Fruit fly (Drosophila melanogaster) whole organism, embryonic: ENCODE measurements around the gene PIG-S.

Source experiments
- Atf6 ChIP-seq: fragments of 200-800 bp; sonication (Bioruptor generic); IDR thresholded peaks from 2 replicates; pipeline ENCODE4 v1.3.6; 2022; ENCODE audit warnings: missing biosample characterization, missing genetic modification characterization
- CG10147 ChIP-seq: fragments of 200-800 bp; sonication (Bioruptor generic); optimal IDR thresholded peaks from 2 replicates; lab custom pipeline; 2019; ENCODE audit warnings: missing biosample characterization, mild to moderate bottlenecking, missing genetic modification characterization, moderate library complexity
- CG10209 ChIP-seq: fragments of 200-800 bp; sonication (Bioruptor generic); optimal IDR thresholded peaks from 3 replicates; lab custom pipeline; 2017; ENCODE audit warnings: missing biosample characterization, mild to moderate bottlenecking, missing genetic modification characterization, missing genetic modification reagents
- CG10267 ChIP-seq: fragments of 200-800 bp; sonication (Bioruptor generic); optimal IDR thresholded peaks from 2 replicates; lab custom pipeline; 2018; ENCODE audit warnings: missing biosample characterization, mild to moderate bottlenecking, missing genetic modification characterization, moderate library complexity
- CG10274 ChIP-seq: fragments of 200-800 bp; sonication (Bioruptor generic); optimal IDR thresholded peaks from 3 replicates; lab custom pipeline; 2017; ENCODE audit warnings: missing biosample characterization, mild to moderate bottlenecking, missing genetic modification characterization
- CG12104 ChIP-seq: fragments of 200-800 bp; sonication (Bioruptor generic); optimal IDR thresholded peaks from 3 replicates; lab custom pipeline; 2016; ENCODE audit warnings: missing biosample characterization, missing genetic modification characterization
- CG13296 ChIP-seq: fragments of 200-800 bp; sonication (Bioruptor generic); optimal IDR thresholded peaks from 3 replicates; lab custom pipeline; 2018; ENCODE audit warnings: missing biosample characterization, mild to moderate bottlenecking, missing genetic modification characterization
- CG13424 ChIP-seq: fragments of 200-800 bp; sonication (Bioruptor generic); optimal IDR thresholded peaks from 2 replicates; lab custom pipeline; 2019; ENCODE audit warnings: missing biosample characterization, mild to moderate bottlenecking, missing genetic modification characterization, moderate library complexity
- CG16863 ChIP-seq: fragments of 200-800 bp; sonication (Bioruptor generic); optimal IDR thresholded peaks from 3 replicates; lab custom pipeline; 2016; ENCODE audit warnings: missing biosample characterization, missing genetic modification characterization
- CG17385 ChIP-seq: fragments of 200-800 bp; sonication (Bioruptor generic); optimal IDR thresholded peaks from 3 replicates; lab custom pipeline; 2018; ENCODE audit warnings: missing biosample characterization, mild to moderate bottlenecking, missing genetic modification characterization
- CG31441 ChIP-seq: fragments of 200-800 bp; sonication (Bioruptor generic); IDR thresholded peaks from 2 replicates; pipeline ENCODE4 v1.3.6; 2022; ENCODE audit warnings: missing biosample characterization, missing genetic modification characterization
- CG3281 ChIP-seq: fragments of 200-800 bp; sonication (Bioruptor generic); optimal IDR thresholded peaks from 3 replicates; lab custom pipeline; 2017; ENCODE audit warnings: missing biosample characterization, mild to moderate bottlenecking, missing genetic modification characterization
- CG7987 ChIP-seq: fragments of 200-800 bp; sonication (Bioruptor generic); optimal IDR thresholded peaks from 2 replicates; lab custom pipeline; 2018; ENCODE audit warnings: missing biosample characterization, mild to moderate bottlenecking, missing genetic modification characterization, moderate library complexity
- CG9727 ChIP-seq: fragments of 200-800 bp; sonication (Bioruptor generic); optimal IDR thresholded peaks from 3 replicates; lab custom pipeline; 2017; ENCODE audit warnings: missing biosample characterization, mild to moderate bottlenecking, missing genetic modification characterization
- Dp ChIP-seq: fragments of 200-800 bp; sonication (Bioruptor generic); optimal IDR thresholded peaks from 2 replicates; lab custom pipeline; 2018; ENCODE audit warnings: missing biosample characterization, mild to moderate bottlenecking, missing genetic modification characterization, moderate library complexity
- Drgx ChIP-seq: fragments of 200-800 bp; sonication (Bioruptor generic); IDR thresholded peaks from 2 replicates; pipeline ENCODE4 v1.3.6; 2022; ENCODE audit warnings: missing biosample characterization, missing genetic modification characterization
- HLH54F ChIP-seq: fragments of 200-800 bp; sonication (Bioruptor generic); optimal IDR thresholded peaks from 3 replicates; lab custom pipeline; 2016; ENCODE audit warnings: missing biosample characterization, missing genetic modification characterization
- HLHmδ ChIP-seq: fragments of 200-800 bp; sonication (Bioruptor generic); optimal IDR thresholded peaks from 2 replicates; lab custom pipeline; 2018; ENCODE audit warnings: missing biosample characterization, mild to moderate bottlenecking, missing genetic modification characterization, moderate library complexity
- Hsf ChIP-seq: fragments of 200-800 bp; sonication (Bioruptor generic); optimal IDR thresholded peaks from 3 replicates; lab custom pipeline; 2016; ENCODE audit warnings: missing biosample characterization, missing genetic modification characterization
- Lpt ChIP-seq: fragments of >200 bp; optimal IDR thresholded peaks from 2 replicates; lab custom pipeline; 2018; ENCODE audit warnings: missing biosample characterization, missing genetic modification characterization
- Max ChIP-seq: fragments of 200-800 bp; sonication (Bioruptor generic); optimal IDR thresholded peaks from 2 replicates; lab custom pipeline; 2016; ENCODE audit warnings: missing biosample characterization, mild to moderate bottlenecking, missing genetic modification characterization
- Meics ChIP-seq: fragments of 200-800 bp; sonication (Bioruptor generic); optimal IDR thresholded peaks from 2 replicates; lab custom pipeline; 2017; ENCODE audit warnings: missing biosample characterization, mild to moderate bottlenecking, missing genetic modification characterization
- NC2β ChIP-seq: fragments of 200-800 bp; sonication (Bioruptor generic); optimal IDR thresholded peaks from 2 replicates; lab custom pipeline; 2016; ENCODE audit warnings: missing biosample characterization, missing genetic modification characterization
- NK7.1 ChIP-seq: fragments of 200-800 bp; sonication (Bioruptor generic); optimal IDR thresholded peaks from 3 replicates; lab custom pipeline; 2016; ENCODE audit warnings: missing biosample characterization, missing genetic modification characterization
- Scr ChIP-seq: fragments of 200-800 bp; sonication (Bioruptor generic); IDR thresholded peaks from 2 replicates; pipeline ENCODE4 v1.3.6; 2022; ENCODE audit warnings: missing biosample characterization, missing genetic modification characterization; ENCODE audit not compliant: partially characterized antibody
- Sin3A ChIP-seq: fragments of >200 bp; optimal IDR thresholded peaks from 2 replicates; lab custom pipeline; 2018
- Six4 ChIP-seq: fragments of 200-800 bp; sonication (Bioruptor generic); optimal IDR thresholded peaks from 2 replicates; lab custom pipeline; 2016; ENCODE audit warnings: missing biosample characterization, missing genetic modification characterization
- Sox102F ChIP-seq: fragments of 200-800 bp; sonication (Bioruptor generic); optimal IDR thresholded peaks from 2 replicates; lab custom pipeline; 2018; ENCODE audit warnings: missing biosample characterization, mild to moderate bottlenecking, missing genetic modification characterization, moderate library complexity
- Taf1 ChIP-seq: fragments of 200-800 bp; sonication (Bioruptor generic); IDR thresholded peaks from 2 replicates; pipeline ENCODE4 v1.3.6; 2022; ENCODE audit warnings: missing biosample characterization, missing genetic modification characterization
- bab2 ChIP-seq: fragments of 200-800 bp; sonication (Bioruptor generic); optimal IDR thresholded peaks from 2 replicates; lab custom pipeline; 2016; ENCODE audit warnings: missing biosample characterization, missing genetic modification characterization
- bcd ChIP-seq: fragments of 200-800 bp; sonication (Bioruptor generic); optimal IDR thresholded peaks from 2 replicates; lab custom pipeline; 2017; ENCODE audit warnings: missing biosample characterization, mild to moderate bottlenecking, missing genetic modification characterization
- cad ChIP-seq: fragments of >200 bp; optimal IDR thresholded peaks from 2 replicates; lab custom pipeline; 2017; ENCODE audit warnings: missing biosample characterization, missing genetic modification characterization
- dati ChIP-seq: fragments of 200-800 bp; sonication (Bioruptor generic); IDR thresholded peaks from 2 replicates; pipeline ENCODE4 v1.3.6; 2022; ENCODE audit warnings: missing biosample characterization, missing genetic modification characterization
- disco-r ChIP-seq: fragments of 200-800 bp; sonication (Bioruptor generic); optimal IDR thresholded peaks from 2 replicates; lab custom pipeline; 2016; ENCODE audit warnings: missing biosample characterization, missing genetic modification characterization
- eve ChIP-seq, 2 experiments: fragments of >200 bp; optimal IDR thresholded peaks; 2 replicates each; lab custom pipeline; 2017; ENCODE audit warnings: missing biosample characterization in 2 of 2, missing genetic modification characterization in 2 of 2
- gcm2 ChIP-seq: fragments of 200-800 bp; sonication (Bioruptor generic); optimal IDR thresholded peaks from 2 replicates; lab custom pipeline; 2016; ENCODE audit warnings: missing biosample characterization, missing genetic modification characterization
- gem ChIP-seq: fragments of 200-800 bp; sonication (Bioruptor generic); optimal IDR thresholded peaks from 2 replicates; lab custom pipeline; 2019; ENCODE audit warnings: missing biosample characterization, mild to moderate bottlenecking, missing genetic modification characterization, moderate library complexity
- h ChIP-seq: fragments of >200 bp; optimal IDR thresholded peaks from 2 replicates; lab custom pipeline; 2017
- insv ChIP-seq, 2 experiments: fragments of 200-800 bp; sonication (Bioruptor generic); optimal IDR thresholded peaks; 3 replicates each; lab custom pipeline; 2016 to 2018; ENCODE audit warnings: missing biosample characterization in 2 of 2, missing genetic modification characterization in 2 of 2
- inv ChIP-seq: fragments of 200-800 bp; sonication (Bioruptor generic); IDR thresholded peaks from 2 replicates; pipeline ENCODE4 v1.3.6; 2022; ENCODE audit warnings: missing biosample characterization, missing genetic modification characterization; ENCODE audit not compliant: partially characterized antibody
- lola ChIP-seq, 3 experiments: fragments of >200 bp in 2 of 3; fragments of 200-800 bp in 1 of 3; sonication (Bioruptor generic) in 1 of 3; optimal IDR thresholded peaks; 2 replicates each; lab custom pipeline; 2017 to 2019; ENCODE audit warnings: missing biosample characterization in 3 of 3, missing genetic modification characterization in 3 of 3, mild to moderate bottlenecking in 1 of 3, moderate library complexity in 1 of 3
- luna ChIP-seq: fragments of 200-800 bp; sonication (Bioruptor generic); optimal IDR thresholded peaks from 2 replicates; lab custom pipeline; 2016; ENCODE audit warnings: missing biosample characterization, missing genetic modification characterization
- pfk ChIP-seq: fragments of 200-800 bp; sonication (Bioruptor generic); optimal IDR thresholded peaks from 2 replicates; lab custom pipeline; 2018; ENCODE audit warnings: missing biosample characterization, mild to moderate bottlenecking, missing genetic modification characterization, moderate library complexity
- pzg ChIP-seq: fragments of 200-800 bp; sonication (Bioruptor generic); optimal IDR thresholded peaks from 3 replicates; lab custom pipeline; 2018; ENCODE audit warnings: missing biosample characterization, mild to moderate bottlenecking, missing genetic modification characterization, moderate library complexity
- scrt ChIP-seq: fragments of 200-800 bp; sonication (Bioruptor generic); optimal IDR thresholded peaks from 2 replicates; lab custom pipeline; 2018; ENCODE audit warnings: missing biosample characterization, mild to moderate bottlenecking, missing genetic modification characterization, moderate library complexity
- sens-2 ChIP-seq: fragments of 200-800 bp; sonication (Bioruptor generic); IDR thresholded peaks from 2 replicates; pipeline ENCODE4 v1.3.6; 2022; ENCODE audit warnings: missing biosample characterization, missing genetic modification characterization
- slbo ChIP-seq: fragments of 200-800 bp; sonication (Bioruptor generic); IDR thresholded peaks from 2 replicates; pipeline ENCODE4 v1.3.6; 2022; ENCODE audit warnings: missing biosample characterization, missing genetic modification characterization
- sob ChIP-seq: fragments of 200-800 bp; sonication (Bioruptor generic); IDR thresholded peaks from 2 replicates; pipeline ENCODE4 v1.3.6; 2022; ENCODE audit warnings: missing biosample characterization, missing genetic modification characterization
- tgo ChIP-seq: fragments of 200-800 bp; sonication (Bioruptor generic); IDR thresholded peaks from 3 replicates; pipeline ENCODE4 v1.3.6; 2022; ENCODE audit warnings: missing biosample characterization, missing genetic modification characterization

The PIG-S gene

dm6 chr3R:24876843-24877457 lies 40.7 kb downstream of the PIG-S start, which contains the start of the genes CG11089 and CG31381 (continued):
- peak; percentile 96 for TF ChIP-seq Dp (GFP tag; lab: Kevin White, UChicago)
- TF ChIP-seq h (lab: Kevin White, UChicago): no peak
- TF ChIP-seq Meics: peak; percentile 32
- no peak for TF ChIP-seq HLHmδ (GFP tag; lab: Kevin White, UChicago)
- TF ChIP-seq Taf1 (GFP tag; lab: Robert Waterston, UW): no peak
- no peak for TF ChIP-seq Hsf (GFP tag; lab: Kevin White, UChicago)
- TF ChIP-seq CG9727 (GFP tag; lab: Kevin White, UChicago): peak; percentile 46
- no peak for TF ChIP-seq Six4 (GFP tag; lab: Kevin White, UChicago)
- peak; percentile 38 for TF ChIP-seq CG12104 (GFP tag; lab: Kevin White, UChicago)
- TF ChIP-seq sens-2 (GFP tag; lab: Robert Waterston, UW): no peak
- TF ChIP-seq bab2 (GFP tag; lab: Kevin White, UChicago): no peak
- TF ChIP-seq Sox102F: no peak
- 0 out of 2 replicates have a peak, but pooled peaks have one; percentile 7 for TF ChIP-seq CG31441
- TF ChIP-seq CG16863 (GFP tag; lab: Kevin White, UChicago): no peak
- TF ChIP-seq CG3281: peak; percentile 5
- no peak for TF ChIP-seq sob (GFP tag; lab: Robert Waterston, UW)
- TF ChIP-seq insv (GFP tag; optimal IDR thresholded peaks at IDR 0.05; lab: Kevin White, UChicago): no peak
- TF ChIP-seq scrt (GFP tag; lab: Kevin White, UChicago): peak; percentile 84
- peak; percentile 50 for TF ChIP-seq pzg
- peak; percentile 45 for TF ChIP-seq CG10267
- TF ChIP-seq CG10209 (GFP tag; lab: Kevin White, UChicago): no peak
- no peak for TF ChIP-seq slbo (GFP tag; lab: Robert Waterston, UW)
- peak; percentile 66 for TF ChIP-seq Max
- peak; percentile 25 for TF ChIP-seq CG13424
- TF ChIP-seq Scr (GFP tag; lab: Robert Waterston, UW): 0 out of 2 replicates have a peak, but pooled peaks have one; percentile 4
- TF ChIP-seq Sin3A (lab: Kevin White, UChicago): peak; percentile 6
- TF ChIP-seq pfk (GFP tag; lab: Kevin White, UChicago): no peak
- TF ChIP-seq bcd: no peak

dm6 chr3R:24875939-24876842 lies 41.5 kb downstream of the PIG-S start, which contains the start of gene CG3744:
TSS of gene CG3744 (minus strand) at chr3R:24876654.
- TF ChIP-seq NC2β: peak; percentile 35
- peak; percentile 37 for TF ChIP-seq luna (GFP tag; lab: Kevin White, UChicago)
- TF ChIP-seq HLH54F: peak; percentile 82
- peak; percentile 85 for TF ChIP-seq CG10147 (GFP tag; lab: Kevin White, UChicago)
- TF ChIP-seq eve (GFP tag; optimal IDR thresholded peaks at IDR 0.05; lab: Kevin White, UChicago): no peak
- peak in 1 of 3 experiments; percentile 88 for TF ChIP-seq lola (GFP tag; optimal IDR thresholded peaks at IDR 0.05; lab: Kevin White, UChicago)
- TF ChIP-seq CG10274 (GFP tag; lab: Kevin White, UChicago): peak; percentile 57
- no peak for TF ChIP-seq cad (GFP tag; lab: Kevin White, UChicago)
- peak; percentile 94 for TF ChIP-seq CG13424
- TF ChIP-seq tgo (GFP tag; lab: Robert Waterston, UW): peak; percentile 93
- TF ChIP-seq disco-r (GFP tag; lab: Kevin White, UChicago): no peak
- peak; percentile 52 for TF ChIP-seq CG7987 (GFP tag; lab: Kevin White, UChicago)
- peak; percentile 43 for TF ChIP-seq gcm2
- peak; percentile 80 for TF ChIP-seq CG17385
- peak; percentile 95 for TF ChIP-seq gem (tag; lab: Kevin White, UChicago)
- TF ChIP-seq CG16863 (GFP tag; lab: Kevin White, UChicago): peak; percentile 59
- peak; percentile 24 for TF ChIP-seq NK7.1 (GFP tag; lab: Kevin White, UChicago)
- peak; percentile 82 for TF ChIP-seq Atf6 (GFP tag; lab: Robert Waterston, UW)
- TF ChIP-seq Drgx: peak; percentile 89
- peak; percentile 94 for TF ChIP-seq inv (GFP tag; lab: Robert Waterston, UW)
- no peak for TF ChIP-seq Lpt (GFP tag; lab: Kevin White, UChicago)
- TF ChIP-seq CG13296 (GFP tag; lab: Kevin White, UChicago): peak; percentile 90
- TF ChIP-seq dati (GFP tag; lab: Robert Waterston, UW): peak; percentile 71; the same call in 1 of the 2 replicates
